Fruit fly (Drosophila melanogaster): Measurements from ENCODE around the gene CG31688.

The CG31688 gene

DNA sequence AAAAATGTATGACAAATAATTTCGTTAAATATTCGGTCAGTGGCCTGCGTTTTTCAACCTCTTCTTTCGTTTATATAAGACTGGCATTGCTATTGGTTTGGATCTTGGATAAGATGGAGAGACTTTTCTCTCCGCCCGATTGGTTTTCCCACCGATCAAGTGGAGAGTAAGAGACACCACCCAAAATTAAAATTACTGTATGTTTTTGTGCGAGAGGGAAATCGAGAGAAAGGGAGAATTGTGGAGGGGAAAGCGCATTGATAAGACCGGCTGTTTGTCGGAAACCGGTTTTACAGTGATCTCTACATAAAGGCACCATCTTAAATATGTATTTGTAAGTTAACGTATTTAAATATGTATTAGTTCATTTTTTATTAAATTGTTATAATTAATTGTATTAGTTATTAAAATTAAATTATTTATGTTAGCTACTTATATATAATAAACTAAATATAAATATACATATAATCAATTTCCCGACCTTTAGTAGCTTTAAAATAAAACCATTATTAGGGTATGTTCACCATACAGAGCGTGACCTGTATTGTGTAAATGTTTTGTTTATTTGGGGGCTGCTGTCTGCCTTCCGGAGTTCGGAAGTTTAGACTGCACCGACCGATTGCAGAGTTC lies 68.5 kb downstream of the CG31688 start, which contains the start of gene CG34007 (continued):
- no peak for TF ChIP-seq CG4854 (GFP tag; optimal IDR thresholded peaks at IDR 0.05)
- peak; percentile 6; the same call in 1 of the 2 replicates for TF ChIP-seq CG32532 (GFP tag; IDR thresholded peaks at IDR 0.05)
- peak; percentile 42 for TF ChIP-seq CG6683 (GFP tag; optimal IDR thresholded peaks at IDR 0.05)
- no peak for TF ChIP-seq Neu2 (GFP tag; optimal IDR thresholded peaks at IDR 0.05; ENCODE audit: borderline replicate concordance)
- TF ChIP-seq B-H1 (GFP tag; IDR thresholded peaks at IDR 0.05) = peak; percentile 29; the same call in 1 of the 3 replicates
- peak; percentile 73 for TF ChIP-seq CG11723 (GFP tag; optimal IDR thresholded peaks at IDR 0.05)
- TF ChIP-seq Poxn (GFP tag; IDR thresholded peaks at IDR 0.05) = no peak
- TF ChIP-seq CG1647 (GFP tag; optimal IDR thresholded peaks at IDR 0.05) = no peak
- peak; percentile 82 for TF ChIP-seq CG17328 (GFP tag; IDR thresholded peaks at IDR 0.05)
- peak; percentile 89 for TF ChIP-seq CG11504 (tag; optimal IDR thresholded peaks at IDR 0.05)
- peak; percentile 84 for TF ChIP-seq ATbp (GFP tag; optimal IDR thresholded peaks at IDR 0.05)
- no peak for TF ChIP-seq ftz-f1 (GFP tag; optimal IDR thresholded peaks at IDR 0.05)
- TF ChIP-seq D (optimal IDR thresholded peaks at IDR 0.05) = no peak
- peak; percentile 85 for TF ChIP-seq D (GFP tag; optimal IDR thresholded peaks at IDR 0.05)
- TF ChIP-seq prd (optimal IDR thresholded peaks at IDR 0.05) = no peak
- peak; percentile 75; the same call in 1 of the 3 replicates for TF ChIP-seq prd (GFP tag; IDR thresholded peaks at IDR 0.05)
- no peak; the same call in 1 of the 2 replicates for TF ChIP-seq CG10366 (GFP tag; IDR thresholded peaks at IDR 0.05)
- TF ChIP-seq Doc3 (GFP tag; IDR thresholded peaks at IDR 0.05; ENCODE audit: partially characterized antibody) = no peak
- TF ChIP-seq tio (GFP tag; optimal IDR thresholded peaks at IDR 0.05) = peak; percentile 46
- TF ChIP-seq CTCF (GFP tag; optimal IDR thresholded peaks at IDR 0.05) = peak; percentile 69
- peak; percentile 44; the same call in 1 of the 2 replicates for TF ChIP-seq CG4360 (GFP tag; IDR thresholded peaks at IDR 0.05)
- TF ChIP-seq CG30020 (tag; optimal IDR thresholded peaks at IDR 0.05) = peak; percentile 83
- TF ChIP-seq tgo (GFP tag; IDR thresholded peaks at IDR 0.05) = peak; percentile 81
- peak; percentile 63 for TF ChIP-seq CG9817 (tag; optimal IDR thresholded peaks at IDR 0.05)
- peak; percentile 92 for TF ChIP-seq Sox102F (GFP tag; optimal IDR thresholded peaks at IDR 0.05)
- peak; percentile 89 for TF ChIP-seq stwl (tag; optimal IDR thresholded peaks at IDR 0.05)
- no peak for TF ChIP-seq TFAM (GFP tag; optimal IDR thresholded peaks at IDR 0.05)
- peak; percentile 59; the same call in 2 of the 3 replicates for TF ChIP-seq Mrtf (GFP tag; IDR thresholded peaks at IDR 0.05)
- TF ChIP-seq CoRest (tag; optimal IDR thresholded peaks at IDR 0.05) = peak; percentile 95
- peak; percentile 63; the same call in 1 of the 2 replicates for TF ChIP-seq sim (GFP tag; IDR thresholded peaks at IDR 0.05)
- peak in 1 of 2 experiments; percentile 65 for TF ChIP-seq dpn (GFP tag; optimal IDR thresholded peaks at IDR 0.05)
- no peak for TF ChIP-seq Bgb (GFP tag; IDR thresholded peaks at IDR 0.05; ENCODE audit: partially characterized antibody)
- TF ChIP-seq Fer1 (GFP tag; optimal IDR thresholded peaks at IDR 0.05) = peak; percentile 45
- TF ChIP-seq Fer3 (tag; optimal IDR thresholded peaks at IDR 0.05) = peak; percentile 41
- peak; percentile 89 for TF ChIP-seq CG2678 (tag; optimal IDR thresholded peaks at IDR 0.05)
- no peak for TF ChIP-seq pzg (GFP tag; optimal IDR thresholded peaks at IDR 0.05)
- no peak for TF ChIP-seq CG42726 (GFP tag; IDR thresholded peaks at IDR 0.05; ENCODE audit: partially characterized antibody)
- peak; percentile 52; the same call in 2 of the 3 replicates for TF ChIP-seq ase (GFP tag; IDR thresholded peaks at IDR 0.05)
- peak; percentile 50 for TF ChIP-seq CG8359 (GFP tag; optimal IDR thresholded peaks at IDR 0.05; ENCODE audit: borderline replicate concordance)
- TF ChIP-seq dmrt99B (tag; optimal IDR thresholded peaks at IDR 0.05) = peak; percentile 89
- TF ChIP-seq ro (GFP tag; IDR thresholded peaks at IDR 0.05) = peak; percentile 55; the same call in 1 of the 2 replicates
- TF ChIP-seq repo (GFP tag; optimal IDR thresholded peaks at IDR 0.05) = no peak
- TF ChIP-seq Gsc (GFP tag; IDR thresholded peaks at IDR 0.05) = no peak
- no peak for TF ChIP-seq CG3838 (GFP tag; optimal IDR thresholded peaks at IDR 0.05)
- TF ChIP-seq CrebB (tag; optimal IDR thresholded peaks at IDR 0.05) = no peak
- no peak for TF ChIP-seq Scr (GFP tag; IDR thresholded peaks at IDR 0.05; ENCODE audit: partially characterized antibody)
- peak; percentile 75 for TF ChIP-seq CG32772 (GFP tag; IDR thresholded peaks at IDR 0.05)
- TF ChIP-seq CG6254 (GFP tag; optimal IDR thresholded peaks at IDR 0.05) = peak; percentile 72
- TF ChIP-seq Awh (GFP tag; IDR thresholded peaks at IDR 0.05) = peak; percentile 68
- no peak for TF ChIP-seq lab (GFP tag; optimal IDR thresholded peaks at IDR 0.05)
